Worm (Caenorhabditis elegans): ENCODE data around the gene F09C6.11.

Gene F09C6.11

DNA sequence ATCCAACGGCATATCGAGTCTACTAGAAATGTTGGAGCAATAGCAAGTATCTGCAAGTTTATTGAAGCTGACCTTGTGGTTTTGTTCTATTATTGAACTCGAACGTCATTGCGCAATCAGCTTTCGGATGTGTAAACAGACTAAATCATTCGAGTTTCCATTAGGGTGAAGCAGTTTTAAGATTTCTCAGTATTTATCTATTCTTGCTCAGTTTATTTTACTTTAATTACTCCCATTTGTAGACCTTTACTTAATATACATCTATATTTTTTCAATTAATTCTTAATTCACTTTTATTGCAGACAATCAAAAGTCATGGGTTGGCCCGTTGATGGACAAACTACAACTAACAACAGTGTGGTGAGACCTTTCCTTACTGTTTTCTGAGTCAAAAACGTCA is 1.4 kb downstream of the F09C6.11 start, which contains the start of gene F09C6.14:
Gene F09C6.14, plus strand, starts transcription at position 301 of the 400 bp plus-strand sequence.
- TF ChIP-seq zag-1 (tag; optimal IDR thresholded peaks at IDR 0.05): no peak
- no peak for TF ChIP-seq tbx-2 (tag; optimal IDR thresholded peaks at IDR 0.05)
- TF ChIP-seq ceh-9 (tag; optimal IDR thresholded peaks at IDR 0.05): no peak
- no peak for TF ChIP-seq ceh-28 (tag; optimal IDR thresholded peaks at IDR 0.05)
- TF ChIP-seq ztf-11 (tag; optimal IDR thresholded peaks at IDR 0.05): no peak
- TF ChIP-seq fkh-2 (tag; optimal IDR thresholded peaks at IDR 0.05): no peak
- TF ChIP-seq ceh-82 (tag; optimal IDR thresholded peaks at IDR 0.05): no peak
- TF ChIP-seq nhr-76 (tag; optimal IDR thresholded peaks at IDR 0.05): no peak

DNA sequence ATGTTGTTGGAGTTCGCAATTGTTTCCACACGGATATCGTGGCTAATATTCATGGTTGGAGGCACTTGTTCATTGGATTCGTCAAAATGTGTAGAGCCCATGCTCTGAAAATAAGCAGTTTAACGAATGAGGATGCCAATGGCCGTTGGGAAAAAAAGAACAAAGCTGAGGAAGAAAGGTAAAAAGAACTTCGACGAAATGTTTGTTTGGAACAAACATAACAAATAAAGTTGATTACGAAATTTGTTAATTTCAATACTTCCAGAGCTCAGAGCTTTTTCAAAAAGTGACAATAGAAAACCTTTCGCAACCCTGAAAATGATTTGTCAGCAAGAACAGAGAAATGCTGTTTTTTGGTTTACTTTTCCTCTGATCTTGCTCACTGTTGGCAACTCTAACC is 2.1 kb downstream of the F09C6.11 start, which contains the start of gene F09C6.3:
Gene F09C6.3, minus strand, starts transcription at position 101 of the 400 bp plus-strand sequence.
- no peak for TF ChIP-seq jun-1 (tag; optimal IDR thresholded peaks at IDR 0.05)

DNA sequence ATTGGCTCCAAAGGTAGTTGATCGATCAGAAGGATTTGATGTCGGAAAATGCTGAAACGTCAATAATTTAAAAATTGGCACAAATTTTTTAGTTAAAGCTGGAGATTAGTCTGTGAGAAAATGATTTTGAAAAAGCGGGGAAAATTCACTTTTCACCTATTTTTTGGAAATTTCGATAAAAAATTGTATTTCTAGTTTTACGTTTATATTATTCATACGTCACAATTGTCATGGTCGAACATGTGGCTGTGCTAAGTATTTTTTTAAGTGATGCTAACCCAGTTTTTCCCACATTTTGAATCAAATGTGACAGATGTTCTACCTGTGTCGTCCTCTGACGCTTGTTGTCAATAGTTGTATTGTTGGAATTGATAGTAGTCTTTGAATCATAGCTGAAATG is 2.6 kb downstream of the F09C6.11 start:
- TF ChIP-seq fkh-10 (GFP tag; optimal IDR thresholded peaks at IDR 0.05) (no peak), elt-2 (tag; optimal IDR thresholded peaks at IDR 0.05) (no peak), nhr-43 (tag; optimal IDR thresholded peaks at IDR 0.05; ENCODE audit: poor library complexity, severe bottlenecking) (no peak), elt-3 (tag; optimal IDR thresholded peaks at IDR 0.05) (no peak), zag-1 (tag; optimal IDR thresholded peaks at IDR 0.05) (no peak), ztf-11 (tag; optimal IDR thresholded peaks at IDR 0.05) (no peak), jun-1 (tag; optimal IDR thresholded peaks at IDR 0.05) (no peak), pha-4 (tag; optimal IDR thresholded peaks at IDR 0.05) (no peak), nhr-67 (tag; optimal IDR thresholded peaks at IDR 0.05) (no peak)

DNA sequence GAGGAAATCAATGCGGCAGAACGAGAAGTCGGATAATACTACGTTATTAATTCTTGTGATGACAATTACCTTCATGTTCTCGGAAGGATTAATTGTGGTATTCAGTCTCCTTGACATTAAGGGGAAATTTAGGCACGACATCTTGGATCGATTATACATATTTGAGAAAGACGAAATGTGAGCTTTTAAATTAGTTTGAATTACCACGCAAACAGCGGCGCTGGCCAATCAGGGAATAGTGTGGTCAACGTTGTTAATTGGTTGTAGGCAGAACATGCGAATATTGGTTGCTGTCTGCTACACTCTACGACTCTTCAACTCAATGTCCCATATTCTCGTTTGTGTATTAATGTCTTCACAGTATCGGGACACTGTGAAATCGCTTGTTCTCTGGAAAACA is 7.1 kb downstream of the F09C6.11 start, which contains the start of gene F49A5.10:
Gene F49A5.10, plus strand, starts transcription at position 301 of the 400 bp plus-strand sequence.
- no peak for TF ChIP-seq tbx-2 (tag; optimal IDR thresholded peaks at IDR 0.05)
- no peak for TF ChIP-seq nfya-1 (tag; optimal IDR thresholded peaks at IDR 0.05; ENCODE audit: insufficient read depth)
- TF ChIP-seq fkh-2 (tag; optimal IDR thresholded peaks at IDR 0.05): no peak
- no peak for TF ChIP-seq lsy-12 (tag; optimal IDR thresholded peaks at IDR 0.05)
- no peak for TF ChIP-seq fos-1 (tag; optimal IDR thresholded peaks at IDR 0.05)

DNA sequence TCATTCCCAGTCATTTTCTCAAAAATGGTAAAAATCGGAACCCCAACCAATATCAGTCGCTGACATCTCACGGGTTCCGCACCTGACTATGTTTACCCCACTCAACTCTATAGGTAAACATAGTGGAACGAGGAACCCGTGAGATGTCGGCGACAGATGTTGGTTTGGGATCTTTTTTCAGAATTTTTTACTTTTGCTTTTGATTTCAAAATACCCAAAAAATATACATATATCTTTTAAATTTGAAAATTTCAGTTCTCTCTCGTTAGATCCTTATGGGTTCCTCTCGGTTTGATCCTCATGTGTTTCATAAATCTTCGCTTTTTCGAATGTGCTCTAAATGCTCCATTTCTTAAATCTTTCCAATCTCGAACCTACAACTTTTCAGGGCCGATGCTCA is 8.5 kb downstream of the F09C6.11 start, which contains the start of gene srw-23:
Gene srw-23, plus strand, starts transcription at position 301 of the 400 bp plus-strand sequence.
- TF ChIP-seq ceh-28 (tag; optimal IDR thresholded peaks at IDR 0.05) (no peak), nhr-12 (tag; optimal IDR thresholded peaks at IDR 0.05) (no peak), ceh-16 (tag; optimal IDR thresholded peaks at IDR 0.05) (no peak), nhr-43 (tag; optimal IDR thresholded peaks at IDR 0.05; ENCODE audit: poor library complexity, severe bottlenecking) (no peak)

DNA sequence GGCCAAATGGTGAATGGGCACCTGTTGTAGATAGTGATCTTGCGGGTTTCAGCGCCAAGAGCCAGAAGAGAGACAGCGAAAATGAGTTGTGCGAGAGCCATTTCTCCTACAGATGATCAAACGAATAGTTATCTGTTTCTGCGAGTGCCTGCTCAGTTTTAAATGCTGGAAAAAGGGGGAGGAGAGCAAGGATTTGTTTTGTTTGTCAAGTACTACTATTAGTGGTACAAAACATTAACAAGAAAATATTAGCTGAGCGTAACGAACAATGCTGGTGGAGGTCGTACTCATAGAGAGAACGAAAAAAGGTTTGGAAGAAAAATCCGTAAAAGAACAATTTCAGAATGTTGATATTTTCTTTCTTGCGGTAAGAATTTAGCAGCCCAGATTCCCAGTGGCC is 10.7 kb downstream of the F09C6.11 start, which contains the start of gene thn-4:
Gene thn-4, minus strand, starts transcription at position 101 of the 400 bp plus-strand sequence.
- TF ChIP-seq ama-1 (optimal IDR thresholded peaks at IDR 0.05) (no peak), nhr-76 (tag; optimal IDR thresholded peaks at IDR 0.05) (no peak), nhr-67 (tag; optimal IDR thresholded peaks at IDR 0.05) (no peak), ZK546.5 (tag; optimal IDR thresholded peaks at IDR 0.05) (no peak), fkh-10 (GFP tag; optimal IDR thresholded peaks at IDR 0.05) (no peak), daf-12 (tag; optimal IDR thresholded peaks at IDR 0.05) (no peak), nhr-237 (tag; optimal IDR thresholded peaks at IDR 0.05) (no peak), ceh-9 (tag; optimal IDR thresholded peaks at IDR 0.05) (no peak)

DNA sequence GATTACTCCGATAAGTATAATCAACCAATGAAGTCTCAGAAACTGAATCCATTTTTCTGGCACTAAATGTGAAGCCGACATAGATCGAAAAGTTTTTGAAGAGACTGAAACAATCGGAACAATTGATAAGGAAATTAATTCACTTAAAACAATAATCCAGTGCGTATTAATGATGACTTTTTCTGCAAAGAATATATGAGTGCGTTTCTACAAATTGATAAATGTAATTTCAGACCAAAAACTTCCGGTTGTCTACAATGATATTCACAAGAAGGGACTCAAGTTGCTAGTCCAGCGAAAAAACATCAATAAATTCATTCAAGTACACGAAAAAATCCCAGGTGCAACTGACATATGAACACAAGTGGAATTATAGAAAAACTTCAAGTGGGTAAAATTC is 12.4 kb downstream of the F09C6.11 start, which contains the start of gene clec-33:
Gene clec-33, minus strand, starts transcription at position 101 of the 400 bp plus-strand sequence.
- TF ChIP-seq sea-2 (GFP tag; optimal IDR thresholded peaks at IDR 0.05) (no peak), nhr-43 (tag; optimal IDR thresholded peaks at IDR 0.05; ENCODE audit: poor library complexity, severe bottlenecking) (no peak), nhr-28 (tag; optimal IDR thresholded peaks at IDR 0.05) (no peak), elt-2 (tag; optimal IDR thresholded peaks at IDR 0.05) (no peak), nhr-76 (tag; optimal IDR thresholded peaks at IDR 0.05) (no peak), snpc-4 (tag; optimal IDR thresholded peaks at IDR 0.05) (no peak), elt-3 (tag; optimal IDR thresholded peaks at IDR 0.05) (no peak), R02D3.7 (tag; optimal IDR thresholded peaks at IDR 0.05) (no peak)
